Fruit fly (Drosophila melanogaster) whole organism, wandering third instar larva: ENCODE results near the gene mRpL48.

Source experiments
- CG9705 ChIP-seq: fragments of 200-800 bp; sonication (Bioruptor generic); optimal IDR thresholded peaks from 2 replicates; lab custom pipeline; 2018; ENCODE audit warnings: missing biosample characterization, mild to moderate bottlenecking, missing genetic modification characterization
- Dif ChIP-seq: fragments of 200-275, 200-300 bp; sonication (Bioruptor generic); optimal IDR thresholded peaks from 2 replicates; lab custom pipeline; 2018; ENCODE audit warnings: missing biosample characterization, missing genetic modification characterization; ENCODE audit not compliant: partially characterized antibody
- GATAd ChIP-seq: sonication (Bioruptor generic); optimal IDR thresholded peaks from 2 replicates; lab custom pipeline; 2016; ENCODE audit warnings: missing biosample characterization, missing genetic modification characterization
- fru ChIP-seq: fragments of 200-800 bp; sonication (Bioruptor generic); optimal IDR thresholded peaks from 3 replicates; lab custom pipeline; 2016; ENCODE audit warnings: missing biosample characterization, mild to moderate bottlenecking, missing genetic modification characterization
- jim ChIP-seq: fragments of 175-275, 200-325 bp; sonication (Bioruptor generic); optimal IDR thresholded peaks from 2 replicates; lab custom pipeline; 2016; ENCODE audit warnings: missing biosample characterization, mild to moderate bottlenecking, missing genetic modification characterization
- pan ChIP-seq: fragments of >200 bp; optimal IDR thresholded peaks from 2 replicates; lab custom pipeline; 2017

- TF ChIP-seq fru (GFP tag; lab: Kevin White, UChicago) (no peak), jim (no peak), GATAd (GFP tag; lab: Kevin White, UChicago) (no peak), Dif (GFP tag; lab: Kevin White, UChicago) (no peak), CG9705 (GFP tag; lab: Kevin White, UChicago) (no peak), pan (no peak)
Measured at dm6 chr2L:1696269-1696668, 14.0 kb upstream of the mRpL48 start.
